Comparison of ENCODE assay signal across 5 worm cellular contexts in genomic region chrII:11979449-11980095, ce11.
TF ChIP-seq lines count a peak whose summit lies in the region.

TSS of gene ash-2 (plus strand) at chrII:11979838.
TSS of gene Y17G7B.20 (minus strand) at chrII:11979844.

TF ChIP-seq in whole organism, L1 larva, 84 proteins besides CTCF, POLR2A, EP300 and RAD21 (continues in another document):
- TF ChIP-seq isw-1 (GFP tag; IDR thresholded peaks at IDR 0.05; lab: Robert Waterston, UW) (no peak; the same call in none of the 2 replicates), nhr-90 (tag; optimal IDR thresholded peaks at IDR 0.05; lab: Kevin White, UChicago; ENCODE audit: poor library complexity) (no peak), sptf-1 (tag; optimal IDR thresholded peaks at IDR 0.05; lab: Kevin White, UChicago) (no peak), C04F5.9 (tag; optimal IDR thresholded peaks at IDR 0.05; lab: Kevin White, UChicago) (no peak), tbx-2 (tag; optimal IDR thresholded peaks at IDR 0.05; lab: Kevin White, UChicago) (no peak), nhr-20 (tag; optimal IDR thresholded peaks at IDR 0.05; lab: Kevin White, UChicago) (no peak), zag-1 (tag; optimal IDR thresholded peaks at IDR 0.05; lab: Kevin White, UChicago) (no peak), fos-1 (tag; optimal IDR thresholded peaks at IDR 0.05; lab: Kevin White, UChicago) (no peak), vab-15 (tag; optimal IDR thresholded peaks at IDR 0.05; lab: Kevin White, UChicago) (no peak), lin-15B (tag; optimal IDR thresholded peaks at IDR 0.05; lab: Kevin White, UChicago) (no peak), lsy-2 (tag; optimal IDR thresholded peaks at IDR 0.05; lab: Kevin White, UChicago) (no peak), xbp-1 (tag; optimal IDR thresholded peaks at IDR 0.05; lab: Kevin White, UChicago) (no peak), nhr-28 (tag; optimal IDR thresholded peaks at IDR 0.05; lab: Kevin White, UChicago) (no peak), C16A3.4 (tag; optimal IDR thresholded peaks at IDR 0.05; lab: Kevin White, UChicago) (no peak), ets-5 (GFP tag; IDR thresholded peaks at IDR 0.05; lab: Robert Waterston, UW) (no peak), mep-1 (tag; optimal IDR thresholded peaks at IDR 0.05; lab: Kevin White, UChicago) (peak; percentile 25), nhr-77 (tag; optimal IDR thresholded peaks at IDR 0.05; lab: Kevin White, UChicago) (no peak), mab-9 (GFP tag; IDR thresholded peaks at IDR 0.05; lab: Robert Waterston, UW) (no peak), skn-1 (tag; optimal IDR thresholded peaks at IDR 0.05; lab: Kevin White, UChicago) (peak; percentile 29)

TF ChIP-seq in whole organism, L3 larva, 47 proteins besides CTCF, POLR2A, EP300 and RAD21:
- TF ChIP-seq ZK546.5 (tag; optimal IDR thresholded peaks at IDR 0.05; lab: Kevin White, UChicago): no peak
- no peak for TF ChIP-seq nhr-76 (tag; optimal IDR thresholded peaks at IDR 0.05; lab: Kevin White, UChicago)
- TF ChIP-seq ama-1 (optimal IDR thresholded peaks at IDR 0.05; lab: Kevin White, UChicago): peak; percentile 38
- peak; percentile 21 for TF ChIP-seq lin-15B (tag; optimal IDR thresholded peaks at IDR 0.05; lab: Kevin White, UChicago)
- no peak for TF ChIP-seq R02D3.7 (tag; optimal IDR thresholded peaks at IDR 0.05; lab: Kevin White, UChicago)
- TF ChIP-seq nhr-25 (tag; optimal IDR thresholded peaks at IDR 0.05; lab: Kevin White, UChicago): peak; percentile 3
- TF ChIP-seq pha-4 (tag; optimal IDR thresholded peaks at IDR 0.05; lab: Kevin White, UChicago): peak; percentile 18
- no peak for TF ChIP-seq zag-1 (tag; optimal IDR thresholded peaks at IDR 0.05; lab: Kevin White, UChicago)
- TF ChIP-seq hmg-11 (tag; optimal IDR thresholded peaks at IDR 0.05; lab: Kevin White, UChicago): peak; percentile 31
- peak; percentile 4 for TF ChIP-seq snpc-4 (tag; optimal IDR thresholded peaks at IDR 0.05; lab: Kevin White, UChicago)
- TF ChIP-seq fkh-10 (GFP tag; optimal IDR thresholded peaks at IDR 0.05; lab: Kevin White, UChicago): no peak
- no peak for TF ChIP-seq egl-27 (tag; optimal IDR thresholded peaks at IDR 0.05; lab: Kevin White, UChicago)
- TF ChIP-seq lin-39 (tag; optimal IDR thresholded peaks at IDR 0.05; lab: Kevin White, UChicago): peak; percentile 33
- TF ChIP-seq nhr-28 (tag; optimal IDR thresholded peaks at IDR 0.05; lab: Kevin White, UChicago): no peak
- no peak for TF ChIP-seq nhr-77 (tag; optimal IDR thresholded peaks at IDR 0.05; lab: Kevin White, UChicago)

TF ChIP-seq in whole organism, early embryonic, 17 proteins besides CTCF, POLR2A, EP300 and RAD21:
- peak; percentile 58 for TF ChIP-seq hmg-4 (GFP tag; optimal IDR thresholded peaks at IDR 0.05; lab: Kevin White, UChicago)
- no peak for TF ChIP-seq sea-1 (GFP tag; conservative IDR thresholded peaks at IDR 0.05; lab: Robert Waterston, UW)
- TF ChIP-seq aly-1 (tag; optimal IDR thresholded peaks at IDR 0.05; lab: Kevin White, UChicago): no peak
- no peak for TF ChIP-seq ets-7 (tag; optimal IDR thresholded peaks at IDR 0.05; lab: Kevin White, UChicago)
- peak; percentile 74 for TF ChIP-seq F13C5.2 (tag; optimal IDR thresholded peaks at IDR 0.05; lab: Kevin White, UChicago)
- peak; percentile 72 for TF ChIP-seq ama-1 (optimal IDR thresholded peaks at IDR 0.05; lab: Kevin White, UChicago)

TF ChIP-seq in whole organism, midembryonic, 9 proteins besides CTCF, POLR2A, EP300 and RAD21:
- TF ChIP-seq tab-1 (GFP tag; IDR thresholded peaks at IDR 0.05; lab: Robert Waterston, UW): 0 out of 2 replicates have a peak, but pooled peaks have one; percentile 4
- TF ChIP-seq cog-1 (tag; optimal IDR thresholded peaks at IDR 0.05; lab: Kevin White, UChicago): no peak
TF ChIP-seq in whole organism, midembryonic: peak in this region for 1.

TF ChIP-seq in whole organism, young adult, 124 proteins besides CTCF, POLR2A, EP300 and RAD21:
- no peak for TF ChIP-seq die-1 (tag; optimal IDR thresholded peaks at IDR 0.05; lab: Kevin White, UChicago)
- no peak for TF ChIP-seq nhr-90 (tag; optimal IDR thresholded peaks at IDR 0.05; lab: Kevin White, UChicago)
- TF ChIP-seq pbrm-1 (GFP tag; IDR thresholded peaks at IDR 0.05; lab: Robert Waterston, UW): 0 out of 2 replicates have a peak, but pooled peaks have one; percentile 7
- TF ChIP-seq F22D6.2 (tag; optimal IDR thresholded peaks at IDR 0.05; lab: Kevin White, UChicago): no peak
- peak; percentile 81 for TF ChIP-seq cebp-1 (GFP tag; IDR thresholded peaks at IDR 0.05; lab: Robert Waterston, UW)
- TF ChIP-seq cebp-1 (tag; optimal IDR thresholded peaks at IDR 0.05; lab: Kevin White, UChicago): peak; percentile 82
- peak; percentile 98 for TF ChIP-seq madf-3 (GFP tag; IDR thresholded peaks at IDR 0.05; lab: Robert Waterston, UW)
- no peak for TF ChIP-seq F57C9.4 (tag; optimal IDR thresholded peaks at IDR 0.05; lab: Kevin White, UChicago)
- TF ChIP-seq mel-28 (tag; optimal IDR thresholded peaks at IDR 0.05; lab: Kevin White, UChicago; ENCODE audit: borderline replicate concordance): no peak
- 0 out of 2 replicates have a peak, but pooled peaks have one; percentile 28 for TF ChIP-seq Y67H2A.10 (GFP tag; conservative IDR thresholded peaks at IDR 0.05; lab: Robert Waterston, UW)
- no peak for TF ChIP-seq T07F8.4 (tag; optimal IDR thresholded peaks at IDR 0.05; lab: Kevin White, UChicago)
- TF ChIP-seq ztf-25 (GFP tag; IDR thresholded peaks at IDR 0.05; lab: Robert Waterston, UW): no peak
- no peak for TF ChIP-seq tbp1 (GFP tag; optimal IDR thresholded peaks at IDR 0.05; lab: Kevin White, UChicago)

Comparison
In these comparisons a context has a peak if more than half of its experiments do, and no peak if none do; other contexts are left out.
1. Of the 8 proteins assayed by ChIP-seq in both whole organism, young adult and whole organism, L1 larva: peak only in whole organism, young adult: none; only in whole organism, L1 larva: lin-35 and unc-130; in both: none; in neither: 4; mixed calls (peak in some experiments, not most) for 2.